Fruit fly (Drosophila melanogaster) whole organism: ENCODE measurements around the gene RhoGAP19D.

ENCODE experiments used
- CG8478 ChIP-seq: fragments of >200 bp; optimal IDR thresholded peaks from 2 replicates; lab custom pipeline; 2018; ENCODE audit warnings: inconsistent platforms
- EcR ChIP-seq, 2 experiments: fragments of >200 bp; optimal IDR thresholded peaks; 2 replicates each; lab custom pipeline; 2017; ENCODE audit warnings: missing biosample characterization in 2 of 2, missing genetic modification characterization in 2 of 2, missing genetic modification reagents in 2 of 2
- psq ChIP-seq: fragments of >200 bp; optimal IDR thresholded peaks from 2 replicates; lab custom pipeline; 2017
- usp ChIP-seq: fragments of >200 bp; optimal IDR thresholded peaks from 2 replicates; lab custom pipeline; 2017; ENCODE audit warnings: missing biosample characterization, missing genetic modification characterization, mixed read lengths

DNA sequence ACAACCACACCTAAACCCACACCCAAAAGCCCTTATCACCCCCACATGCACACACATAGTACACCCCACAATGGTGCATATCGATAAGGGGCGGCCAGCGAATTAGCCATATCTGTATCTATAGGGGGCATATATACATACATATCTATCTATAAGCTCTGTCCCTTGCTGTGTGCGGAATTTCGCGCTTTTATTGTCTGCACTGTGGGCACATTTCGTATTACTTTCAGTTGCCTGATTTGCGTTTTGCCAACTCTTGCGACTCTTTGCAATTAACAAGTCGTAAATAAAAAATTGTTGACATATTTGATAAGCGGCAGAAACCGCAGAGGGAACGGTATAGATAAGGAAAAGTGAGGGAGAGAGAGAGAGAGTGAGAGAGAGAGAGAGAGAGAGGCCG lies 29.1 kb downstream of the RhoGAP19D start:
- TF ChIP-seq CG8478 (no peak), psq (lab: Kevin White, UChicago) (no peak), EcR (GFP tag; optimal IDR thresholded peaks at IDR 0.05; lab: Kevin White, UChicago) (no peak), usp (GFP tag; lab: Kevin White, UChicago) (no peak)
